Fruit fly (Drosophila melanogaster) whole organism, embryonic: ENCODE data around the gene cana.
A peak's percentile ranks its signal among the peaks of the same experiment; 100 is the strongest.

Source experiments
- Abd-B ChIP-seq: fragments of 200-800 bp; sonication (Bioruptor generic); optimal IDR thresholded peaks from 2 replicates; lab custom pipeline; 2018; ENCODE audit warnings: missing biosample characterization, mild to moderate bottlenecking, missing genetic modification characterization, moderate library complexity
- Aef1 ChIP-seq: fragments of 200-800 bp; sonication (Bioruptor generic); IDR thresholded peaks from 3 replicates; pipeline ENCODE4 v1.3.6; 2022; ENCODE audit warnings: missing biosample characterization, missing genetic modification characterization
- CG10274 ChIP-seq: fragments of 200-800 bp; sonication (Bioruptor generic); optimal IDR thresholded peaks from 3 replicates; lab custom pipeline; 2017; ENCODE audit warnings: missing biosample characterization, mild to moderate bottlenecking, missing genetic modification characterization
- CG12769 ChIP-seq: fragments of 200-800 bp; sonication (Bioruptor generic); optimal IDR thresholded peaks from 2 replicates; lab custom pipeline; 2019; ENCODE audit warnings: missing biosample characterization, mild to moderate bottlenecking, missing genetic modification characterization, moderate library complexity
- CG13296 ChIP-seq: fragments of 200-800 bp; sonication (Bioruptor generic); optimal IDR thresholded peaks from 3 replicates; lab custom pipeline; 2018; ENCODE audit warnings: missing biosample characterization, mild to moderate bottlenecking, missing genetic modification characterization
- CG15011 ChIP-seq: fragments of 200-800 bp; sonication (Bioruptor generic); optimal IDR thresholded peaks from 3 replicates; lab custom pipeline; 2018; ENCODE audit warnings: missing biosample characterization, mild to moderate bottlenecking, missing genetic modification characterization
- CG15696 ChIP-seq: fragments of 200-800 bp; sonication (Bioruptor generic); optimal IDR thresholded peaks from 2 replicates; lab custom pipeline; 2019; ENCODE audit warnings: missing biosample characterization, mild to moderate bottlenecking, missing genetic modification characterization, moderate library complexity
- CG30403 ChIP-seq: fragments of 200-800 bp; sonication (Bioruptor generic); optimal IDR thresholded peaks from 3 replicates; lab custom pipeline; 2016; ENCODE audit warnings: missing biosample characterization, missing genetic modification characterization
- CG31224 ChIP-seq: fragments of 200-800 bp; sonication (Bioruptor generic); IDR thresholded peaks from 2 replicates; pipeline ENCODE4 v1.3.6; 2022; ENCODE audit warnings: missing biosample characterization, missing genetic modification characterization
- CG6175 ChIP-seq: fragments of 200-800 bp; sonication (Bioruptor generic); IDR thresholded peaks from 3 replicates; pipeline ENCODE4 v1.3.6; 2022; ENCODE audit warnings: missing biosample characterization, missing genetic modification characterization
- CG7928 ChIP-seq: fragments of 200-800 bp; sonication (Bioruptor generic); optimal IDR thresholded peaks from 2 replicates; lab custom pipeline; 2017; ENCODE audit warnings: missing biosample characterization, mild to moderate bottlenecking, missing genetic modification characterization
- CG7987 ChIP-seq: fragments of 200-800 bp; sonication (Bioruptor generic); optimal IDR thresholded peaks from 2 replicates; lab custom pipeline; 2018; ENCODE audit warnings: missing biosample characterization, mild to moderate bottlenecking, missing genetic modification characterization, moderate library complexity
- CG8388 ChIP-seq: fragments of 200-800 bp; sonication (Bioruptor generic); optimal IDR thresholded peaks from 2 replicates; lab custom pipeline; 2019; ENCODE audit warnings: missing biosample characterization, mild to moderate bottlenecking, missing genetic modification characterization, moderate library complexity
- CG8924 ChIP-seq: fragments of 200-800 bp; optimal IDR thresholded peaks from 3 replicates; lab custom pipeline; 2019; ENCODE audit warnings: missing biosample characterization, mild to moderate bottlenecking, missing genetic modification characterization, moderate library complexity
- Camta ChIP-seq: fragments of 200-800 bp; sonication (Bioruptor generic); optimal IDR thresholded peaks from 2 replicates; lab custom pipeline; 2016; ENCODE audit warnings: missing biosample characterization, missing genetic modification characterization
- D19A ChIP-seq: fragments of 200-800 bp; optimal IDR thresholded peaks from 3 replicates; lab custom pipeline; 2019; ENCODE audit warnings: missing biosample characterization, mild to moderate bottlenecking, missing genetic modification characterization, moderate library complexity
- Deaf1 ChIP-seq: fragments of 200-800 bp; optimal IDR thresholded peaks from 3 replicates; lab custom pipeline; 2019; ENCODE audit warnings: missing biosample characterization, mild to moderate bottlenecking, missing genetic modification characterization, moderate library complexity
- Gug ChIP-seq: fragments of 200-800 bp; sonication (Bioruptor generic); IDR thresholded peaks from 4 replicates; pipeline ENCODE4 v1.3.6; 2022; ENCODE audit warnings: missing biosample characterization, missing genetic modification characterization
- Lhr ChIP-seq: fragments of 200-800 bp; sonication (Bioruptor generic); optimal IDR thresholded peaks from 3 replicates; lab custom pipeline; 2017; ENCODE audit warnings: mild to moderate bottlenecking, missing biosample characterization, missing genetic modification reagents, missing genetic modification characterization
- MESR4 ChIP-seq: fragments of 200-800 bp; sonication (Bioruptor generic); optimal IDR thresholded peaks from 2 replicates; lab custom pipeline; 2018; ENCODE audit warnings: missing biosample characterization, mild to moderate bottlenecking, missing genetic modification characterization, moderate library complexity
- Mes4 ChIP-seq: fragments of 200-800 bp; sonication (Bioruptor generic); optimal IDR thresholded peaks from 2 replicates; lab custom pipeline; 2016; ENCODE audit warnings: missing biosample characterization, missing genetic modification characterization
- Pdp1 ChIP-seq, 2 experiments: fragments of 200-800 bp; sonication (Bioruptor generic); optimal IDR thresholded peaks; 3 replicates each; lab custom pipeline; 2016; ENCODE audit warnings: missing biosample characterization in 2 of 2, missing genetic modification characterization in 2 of 2, mild to moderate bottlenecking in 1 of 2, moderate library complexity in 1 of 2
- Rx ChIP-seq: fragments of 200-800 bp; sonication (Bioruptor generic); IDR thresholded peaks from 2 replicates; pipeline ENCODE4 v1.3.6; 2022; ENCODE audit warnings: missing biosample characterization, missing genetic modification characterization
- Ssrp ChIP-seq: fragments of 200-800 bp; sonication (Bioruptor generic); optimal IDR thresholded peaks from 2 replicates; lab custom pipeline; 2018; ENCODE audit warnings: missing biosample characterization, mild to moderate bottlenecking, missing genetic modification characterization, moderate library complexity
- Stat92E ChIP-seq, 3 experiments: fragments of >200 bp in 2 of 3; fragments of 200-800 bp in 1 of 3; sonication (Bioruptor generic) in 1 of 3; optimal IDR thresholded peaks; 2 replicates each; lab custom pipeline; 2017 to 2019; ENCODE audit warnings: missing biosample characterization in 3 of 3, missing genetic modification characterization in 3 of 3, mild to moderate bottlenecking in 1 of 3, moderate library complexity in 1 of 3
- Xrp1 ChIP-seq: fragments of 200-800 bp; sonication (Bioruptor generic); IDR thresholded peaks from 2 replicates; pipeline ENCODE4 v1.3.6; 2022; ENCODE audit warnings: missing biosample characterization, missing genetic modification characterization
- ato ChIP-seq: fragments of 200-800 bp; sonication (Bioruptor generic); IDR thresholded peaks from 2 replicates; pipeline ENCODE4 v1.3.6; 2022; ENCODE audit warnings: missing biosample characterization, missing genetic modification characterization; ENCODE audit not compliant: partially characterized antibody
- cg ChIP-seq: fragments of 200-800 bp; sonication (Bioruptor generic); optimal IDR thresholded peaks from 3 replicates; lab custom pipeline; 2019; ENCODE audit warnings: missing biosample characterization, mild to moderate bottlenecking, missing genetic modification characterization, moderate library complexity
- chm ChIP-seq: fragments of 200-800 bp; sonication (Bioruptor generic); IDR thresholded peaks from 2 replicates; pipeline ENCODE4 v1.3.6; 2022; ENCODE audit warnings: missing biosample characterization, missing genetic modification characterization
- crol ChIP-seq: fragments of 200-800 bp; sonication (Bioruptor generic); IDR thresholded peaks from 2 replicates; pipeline ENCODE4 v1.3.6; 2022; ENCODE audit warnings: missing biosample characterization, missing genetic modification characterization
- odd ChIP-seq: fragments of 200-800 bp; sonication (Bioruptor generic); optimal IDR thresholded peaks from 2 replicates; lab custom pipeline; 2017; ENCODE audit warnings: missing biosample characterization, mild to moderate bottlenecking, missing genetic modification characterization
- otp ChIP-seq: fragments of 200-800 bp; sonication (Bioruptor generic); IDR thresholded peaks from 3 replicates; pipeline ENCODE4, ENCODE4 v1.3.6; 2022; ENCODE audit warnings: missing biosample characterization, missing genetic modification characterization
- pfk ChIP-seq: fragments of 200-800 bp; sonication (Bioruptor generic); optimal IDR thresholded peaks from 2 replicates; lab custom pipeline; 2018; ENCODE audit warnings: missing biosample characterization, mild to moderate bottlenecking, missing genetic modification characterization, moderate library complexity
- pita ChIP-seq: fragments of 200-800 bp; sonication (Bioruptor generic); optimal IDR thresholded peaks from 2 replicates; lab custom pipeline; 2017; ENCODE audit warnings: missing biosample characterization, mild to moderate bottlenecking, missing genetic modification characterization
- psq ChIP-seq: fragments of 200-800 bp; sonication (Bioruptor generic); optimal IDR thresholded peaks from 2 replicates; lab custom pipeline; 2017; ENCODE audit warnings: missing biosample characterization, missing genetic modification characterization
- pum ChIP-seq: fragments of 200-800 bp; sonication (Bioruptor generic); optimal IDR thresholded peaks from 2 replicates; lab custom pipeline; 2016; ENCODE audit warnings: missing biosample characterization, missing genetic modification characterization
- ro ChIP-seq: fragments of 200-800 bp; sonication (Bioruptor generic); IDR thresholded peaks from 2 replicates; pipeline ENCODE4 v1.3.6; 2022; ENCODE audit warnings: missing biosample characterization, missing genetic modification characterization
- sens ChIP-seq: fragments of 200-800 bp; sonication (Bioruptor generic); peaks from one replicate; lab custom pipeline; 2016; ENCODE audit warnings: missing biosample characterization, missing genetic modification characterization
- sisA ChIP-seq: fragments of 200-800 bp; sonication (Bioruptor generic); IDR thresholded peaks from 2 replicates; pipeline ENCODE4 v1.3.6; 2022; ENCODE audit warnings: missing biosample characterization, missing genetic modification characterization
- sr ChIP-seq: fragments of 200-800 bp; sonication (Bioruptor generic); IDR thresholded peaks from 3 replicates; pipeline ENCODE4 v1.3.6; 2022; ENCODE audit warnings: missing biosample characterization, missing genetic modification characterization
- stwl ChIP-seq: fragments of 200-800 bp; sonication (Bioruptor generic); optimal IDR thresholded peaks from 3 replicates; lab custom pipeline; 2018; ENCODE audit warnings: missing biosample characterization, mild to moderate bottlenecking, missing genetic modification characterization, moderate library complexity
- tap ChIP-seq: fragments of 200-800 bp; optimal IDR thresholded peaks from 3 replicates; lab custom pipeline; 2019; ENCODE audit warnings: missing biosample characterization, mild to moderate bottlenecking, missing genetic modification characterization, moderate library complexity
- twi ChIP-seq: fragments of 200-800 bp; optimal IDR thresholded peaks from 2 replicates; lab custom pipeline; 2019; ENCODE audit warnings: missing biosample characterization, mild to moderate bottlenecking, missing genetic modification characterization, moderate library complexity
- vvl ChIP-seq: fragments of 200-800 bp; sonication (Bioruptor generic); IDR thresholded peaks from 2 replicates; pipeline ENCODE4 v1.3.6; 2022; ENCODE audit warnings: missing biosample characterization, missing genetic modification characterization
- zf30C ChIP-seq: fragments of 200-800 bp; sonication (Bioruptor generic); optimal IDR thresholded peaks from 3 replicates; lab custom pipeline; 2018; ENCODE audit warnings: missing biosample characterization, mild to moderate bottlenecking, missing genetic modification characterization

The cana gene

DNA sequence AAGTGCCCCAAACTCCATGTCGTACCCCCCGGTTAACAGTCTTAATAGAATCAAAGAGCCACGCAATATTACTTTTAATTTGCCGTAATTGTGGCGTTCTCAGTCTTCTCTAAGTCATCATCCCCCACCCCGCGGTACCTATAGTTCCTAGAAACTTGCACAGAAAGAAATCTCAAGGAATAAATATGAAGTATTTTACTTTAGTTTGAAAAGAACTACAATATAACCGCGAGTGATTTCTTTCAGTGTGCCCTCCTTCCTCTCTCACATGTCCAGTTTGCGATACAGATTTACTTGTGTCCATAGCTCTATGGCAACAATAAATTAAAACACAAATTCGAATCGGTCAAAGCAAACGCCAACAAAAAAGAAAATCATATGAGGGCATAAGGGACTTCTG, 43.5 kb upstream of the cana start (continued):
- TF ChIP-seq odd (GFP tag; lab: Kevin White, UChicago) (no peak), sens (GFP tag; lab: Kevin White, UChicago) (peak; percentile 55), CG31224 (GFP tag; lab: Robert Waterston, UW) (no peak), tap (tag; lab: Kevin White, UChicago) (no peak), CG10274 (no peak), otp (GFP tag; lab: Robert Waterston, UW) (no peak), cg (GFP tag; lab: Kevin White, UChicago) (no peak), CG15011 (GFP tag; lab: Kevin White, UChicago) (no peak), Camta (no peak), CG6175 (no peak), zf30C (peak; percentile 57)

DNA sequence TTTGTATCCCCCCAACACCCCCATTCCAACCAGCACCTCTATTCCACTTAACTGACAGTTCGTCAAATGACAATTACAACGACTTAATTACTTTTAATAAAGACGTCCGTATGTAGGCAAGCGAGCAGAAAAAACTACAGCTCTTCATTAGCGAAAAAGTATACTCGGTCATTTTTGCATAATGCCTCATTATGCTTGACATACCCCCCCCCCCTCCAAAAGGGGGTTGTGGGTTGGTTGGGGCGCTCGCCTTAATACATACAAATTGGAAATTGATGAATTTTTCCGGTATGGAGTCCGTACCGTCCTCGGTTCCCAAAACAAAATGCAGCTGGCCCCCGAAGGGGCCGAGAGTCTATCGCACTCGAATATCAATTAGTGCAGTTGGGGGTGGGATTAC, 42.3 kb upstream of the cana start:
- TF ChIP-seq CG7928 (no peak), sens (GFP tag; lab: Kevin White, UChicago) (peak; percentile 66), crol (GFP tag; lab: Robert Waterston, UW) (peak; percentile 15; the same call in 1 of the 2 replicates)

- TF ChIP-seq Ssrp (tag; lab: Kevin White, UChicago): no peak
- no peak for TF ChIP-seq Mes4 (GFP tag; lab: Kevin White, UChicago)
- TF ChIP-seq chm (GFP tag; lab: Robert Waterston, UW): no peak
- no peak for TF ChIP-seq MESR4 (GFP tag; lab: Kevin White, UChicago)
- peak; percentile 1 for TF ChIP-seq stwl (tag; lab: Kevin White, UChicago)
- no peak for TF ChIP-seq Rx (GFP tag; lab: Robert Waterston, UW)
- 0 out of 3 replicates have a peak, but pooled peaks have one; percentile 18 for TF ChIP-seq sr (GFP tag; lab: Robert Waterston, UW)
- no peak for TF ChIP-seq pum (GFP tag; lab: Kevin White, UChicago)
- TF ChIP-seq sisA (GFP tag; lab: Robert Waterston, UW): no peak
- no peak for TF ChIP-seq Xrp1 (GFP tag; lab: Robert Waterston, UW)
- no peak for TF ChIP-seq Aef1
- peak; percentile 53 for TF ChIP-seq D19A
- TF ChIP-seq Gug (GFP tag; lab: Robert Waterston, UW): no peak
- TF ChIP-seq Pdp1 (GFP tag; optimal IDR thresholded peaks at IDR 0.05; lab: Kevin White, UChicago): peak in 1 of 2 experiments; percentile 57
- peak; percentile 80 for TF ChIP-seq crol (GFP tag; lab: Robert Waterston, UW)
- TF ChIP-seq CG12769 (tag; lab: Kevin White, UChicago): peak; percentile 68
- no peak for TF ChIP-seq twi (tag; lab: Kevin White, UChicago)
- no peak for TF ChIP-seq ro
- TF ChIP-seq CG30403 (GFP tag; lab: Kevin White, UChicago): no peak
- TF ChIP-seq pita (GFP tag; lab: Kevin White, UChicago): no peak
These were observed 41.5 kb upstream of the cana start for dm6 chr2L:11228039-11228438.

DNA sequence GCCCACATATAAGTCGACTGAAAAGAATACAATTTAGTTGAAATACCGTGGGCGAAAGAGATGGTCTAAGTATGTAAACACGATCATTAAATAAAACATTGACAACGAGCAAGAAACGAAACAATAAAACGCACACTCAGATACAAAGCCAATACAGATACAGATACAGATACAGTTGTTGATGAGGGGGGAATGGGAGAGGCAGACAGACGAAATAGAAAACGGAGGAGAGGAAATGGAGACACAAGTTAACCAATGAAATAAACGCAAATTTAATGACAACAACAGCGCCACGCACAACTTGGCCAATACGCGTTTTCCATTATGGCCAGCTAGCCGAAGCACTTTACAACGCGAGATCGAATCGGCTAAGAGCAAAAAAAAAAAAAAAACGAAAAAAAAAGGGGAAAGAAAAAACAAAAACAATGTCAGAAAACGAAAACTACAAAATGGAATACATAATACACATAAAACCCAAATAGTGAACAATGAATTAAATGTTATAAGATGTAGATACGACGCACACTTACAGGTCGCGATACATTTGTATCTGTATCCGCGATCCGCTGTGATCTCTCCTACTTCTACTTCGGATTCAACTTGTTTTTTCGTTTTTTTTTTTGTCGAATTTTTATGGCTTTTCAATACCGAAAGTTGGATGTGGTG, 40.5 kb upstream of the cana start:
- TF ChIP-seq sr (GFP tag; lab: Robert Waterston, UW): peak; percentile 4; the same call in 1 of the 3 replicates
- TF ChIP-seq CG15696 (tag; lab: Kevin White, UChicago): no peak
- no peak for TF ChIP-seq Stat92E (GFP tag; optimal IDR thresholded peaks at IDR 0.05; lab: Kevin White, UChicago)
- TF ChIP-seq Deaf1 (tag; lab: Kevin White, UChicago): peak; percentile 65
- peak; percentile 12 for TF ChIP-seq Abd-B
- no peak for TF ChIP-seq CG13296
- TF ChIP-seq CG7987 (GFP tag; lab: Kevin White, UChicago): no peak
- no peak for TF ChIP-seq sisA (GFP tag; lab: Robert Waterston, UW)
- no peak for TF ChIP-seq ato (GFP tag; lab: Robert Waterston, UW)
- TF ChIP-seq CG8924 (tag; lab: Kevin White, UChicago): peak; percentile 43
- TF ChIP-seq CG12769 (tag; lab: Kevin White, UChicago): peak; percentile 63
- TF ChIP-seq vvl (GFP tag; lab: Robert Waterston, UW): peak; percentile 50; the same call in 1 of the 2 replicates
- peak; percentile 56 for TF ChIP-seq psq
- no peak for TF ChIP-seq pfk (GFP tag; lab: Kevin White, UChicago)
- TF ChIP-seq cg (GFP tag; lab: Kevin White, UChicago): peak; percentile 72
- no peak for TF ChIP-seq CG8388
- no peak for TF ChIP-seq Lhr (GFP tag; lab: Kevin White, UChicago)
